Worm (Caenorhabditis elegans) whole organism, L4/young adult: Measurements from ENCODE around the gene bbs-4.

ENCODE experiments used
- W03F9.2 ChIP-seq: fragments of 150-350 bp; optimal IDR thresholded peaks from 2 replicates; lab custom pipeline; 2014; ENCODE audit warnings: missing biosample characterization, missing genetic modification characterization
- him-1 ChIP-seq: sonication (generic microtip); optimal IDR thresholded peaks from 2 replicates; lab custom pipeline; 2016; ENCODE audit warnings: missing genotype, missing genetic modification reagents, missing genetic modification characterization, missing compliant biosample characterization

- TF ChIP-seq him-1 (tag; lab: Kevin White, UChicago) (no peak), W03F9.2 (tag; lab: Kevin White, UChicago) (no peak)
These were observed 25.0 kb upstream of the bbs-4 start, which contains the start of gene gei-13 for ce11 chrIII:9637016-9637415.
